Worm (Caenorhabditis elegans) whole organism, L3 larva: ENCODE data around the gene T22C8.6.

ENCODE experiments used
- R02D3.7 ChIP-seq: fragments of 150-350 bp; optimal IDR thresholded peaks from 2 replicates; lab custom pipeline; 2014; ENCODE audit warnings: missing biosample characterization, missing genetic modification characterization
- aly-2 ChIP-seq: fragments of 150-350 bp; optimal IDR thresholded peaks from 2 replicates; lab custom pipeline; 2014; ENCODE audit warnings: missing biosample characterization, missing genetic modification characterization
- ceh-28 ChIP-seq: fragments of 150-350 bp; optimal IDR thresholded peaks from 2 replicates; lab custom pipeline; 2014; ENCODE audit warnings: missing biosample characterization, missing genetic modification reagents, missing genetic modification characterization
- ceh-82 ChIP-seq: fragments of 150-350 bp; optimal IDR thresholded peaks from 2 replicates; lab custom pipeline; 2014; ENCODE audit warnings: missing biosample characterization, missing genetic modification characterization
- daf-12 ChIP-seq: fragments of 150-350 bp; optimal IDR thresholded peaks from 2 replicates; lab custom pipeline; 2014; ENCODE audit warnings: missing biosample characterization, missing genetic modification reagents, missing genetic modification characterization
- elt-1 ChIP-seq: fragments of 150-350 bp; optimal IDR thresholded peaks from 2 replicates; lab custom pipeline; 2014; ENCODE audit warnings: missing biosample characterization, missing genetic modification characterization
- elt-3 ChIP-seq, 3 experiments: fragments of 150-350 bp in 1 of 3; sonication (generic microtip) in 2 of 3; optimal IDR thresholded peaks; 2 replicates in 2 of 3; 4 replicates in 1 of 3; lab custom pipeline; 2014 to 2017; ENCODE audit warnings: missing biosample characterization in 3 of 3, missing genetic modification characterization in 3 of 3
- fkh-10 ChIP-seq: sonication (generic microtip); optimal IDR thresholded peaks from 2 replicates; lab custom pipeline; 2017; ENCODE audit warnings: missing biosample characterization, missing genetic modification reagents, missing genetic modification characterization
- lin-39 ChIP-seq: fragments of 150-350 bp; optimal IDR thresholded peaks from 2 replicates; lab custom pipeline; 2018; ENCODE audit warnings: missing biosample characterization, missing genetic modification reagents, missing genetic modification characterization
- nfya-1 ChIP-seq: sonication (generic microtip); optimal IDR thresholded peaks from 2 replicates; lab custom pipeline; 2017; ENCODE audit warnings: missing genetic modification characterization, mild to moderate bottlenecking, missing compliant biosample characterization, antibody characterized with exemption, moderate library complexity; ENCODE audit not compliant: insufficient read depth
- nhr-12 ChIP-seq: fragments of 150-350 bp; optimal IDR thresholded peaks from 2 replicates; lab custom pipeline; 2014; ENCODE audit warnings: missing biosample characterization, missing genetic modification characterization
- snpc-4 ChIP-seq: fragments of 150-350 bp; optimal IDR thresholded peaks from 2 replicates; lab custom pipeline; 2014; ENCODE audit warnings: missing biosample characterization, missing genetic modification characterization
- tbx-2 ChIP-seq: sonication (generic microtip); optimal IDR thresholded peaks from 2 replicates; lab custom pipeline; 2016; ENCODE audit warnings: mild to moderate bottlenecking, missing genetic modification characterization, missing compliant biosample characterization
- unc-62 ChIP-seq: fragments of 150-350 bp; sonication (generic microtip); optimal IDR thresholded peaks from 4 replicates; lab custom pipeline; 2014; ENCODE audit warnings: missing biosample characterization, missing genetic modification reagents, missing genetic modification characterization

DNA sequence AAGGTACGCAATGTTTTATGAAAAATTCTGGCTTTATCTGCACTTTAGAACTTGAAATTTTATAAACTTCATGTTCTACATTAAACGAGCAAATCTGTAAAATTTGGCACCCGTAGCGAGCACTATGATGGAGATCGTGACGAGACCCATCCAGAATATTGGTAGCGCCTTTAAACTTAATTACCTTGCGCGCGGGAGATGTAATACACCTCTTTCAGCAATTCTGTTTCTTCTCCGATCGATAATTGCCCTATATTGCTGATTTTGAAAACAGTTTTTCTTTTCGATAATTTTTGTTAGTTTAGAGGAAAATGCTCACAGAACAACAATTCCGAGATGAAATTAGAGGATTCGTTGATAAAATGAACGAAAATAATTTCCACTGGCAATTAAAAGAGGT is 28.8 kb upstream of the T22C8.6 start, which contains the start of gene atg-10:
- TF ChIP-seq elt-1 (tag; lab: Kevin White, UChicago): no peak
- no peak for TF ChIP-seq fkh-10 (GFP tag; lab: Kevin White, UChicago)
- no peak for TF ChIP-seq aly-2 (tag; lab: Kevin White, UChicago)
- TF ChIP-seq lin-39 (tag; lab: Kevin White, UChicago): no peak
- TF ChIP-seq ceh-28 (tag; lab: Kevin White, UChicago): no peak
- no peak for TF ChIP-seq R02D3.7 (tag; lab: Kevin White, UChicago)
- TF ChIP-seq ceh-82 (tag; lab: Kevin White, UChicago): no peak
- no peak for TF ChIP-seq unc-62 (GFP tag; lab: Kevin White, UChicago)
- no peak for TF ChIP-seq daf-12 (tag; lab: Kevin White, UChicago)
- TF ChIP-seq nfya-1 (tag; lab: Kevin White, UChicago): no peak
- no peak for TF ChIP-seq elt-3 (tag; optimal IDR thresholded peaks at IDR 0.05; lab: Kevin White, UChicago)
- no peak for TF ChIP-seq snpc-4 (tag; lab: Kevin White, UChicago)
- no peak for TF ChIP-seq nhr-12 (tag; lab: Kevin White, UChicago)
- TF ChIP-seq tbx-2 (tag; lab: Kevin White, UChicago): no peak
